Worm (Caenorhabditis elegans) whole organism, midembryonic: ENCODE data around the gene mihp-2.
"Not testable (repeated sequence)": the region's sequence is repeated elsewhere in the genome, so short reads cannot be mapped to it uniquely, and the experiment has no call there.

ENCODE experiments used
- T22C8.4 ChIP-seq: fragments of 200-800 bp; sonication (Bioruptor generic); IDR thresholded peaks from 2 replicates; pipeline ENCODE4 v1.3.6; 2022; ENCODE audit warnings: missing genetic modification characterization, missing compliant biosample characterization
- cog-1 ChIP-seq: sonication (generic microtip); optimal IDR thresholded peaks from 2 replicates; lab custom pipeline; 2016; ENCODE audit warnings: missing genetic modification characterization, missing compliant biosample characterization
- flt-1 ChIP-seq: fragments of 200-800 bp; sonication (Bioruptor generic); IDR thresholded peaks from 2 replicates; pipeline ENCODE4 v1.3.6; 2022; ENCODE audit warnings: missing genetic modification characterization, missing compliant biosample characterization
- ref-1 ChIP-seq: fragments of 200-800 bp; sonication (Bioruptor generic); conservative IDR thresholded peaks from 2 replicates; pipeline ENCODE4 v1.3.6; 2022; ENCODE audit warnings: missing genetic modification reagents, missing genetic modification characterization, missing compliant biosample characterization

- TF ChIP-seq ref-1 (GFP tag; lab: Robert Waterston, UW); cog-1 (tag; lab: Kevin White, UChicago); T22C8.4 (GFP tag; lab: Robert Waterston, UW); flt-1 (GFP tag; lab: Robert Waterston, UW): not testable (repeated sequence)
These were observed 20.6 kb upstream of the mihp-2 start for ce11 chrV:18882990-18883389.
